Fruit fly (Drosophila melanogaster) whole organism, embryonic: Measurements from ENCODE around the gene CG15483.

Experiments used
- CG10462 ChIP-seq: fragments of 200-800 bp; sonication (Bioruptor generic); optimal IDR thresholded peaks from 2 replicates; lab custom pipeline; 2016; ENCODE audit warnings: missing biosample characterization, missing genetic modification characterization
- CG11504 ChIP-seq: fragments of 200-800 bp; sonication (Bioruptor generic); optimal IDR thresholded peaks from 3 replicates; lab custom pipeline; 2019; ENCODE audit warnings: missing biosample characterization, mild to moderate bottlenecking, missing genetic modification characterization, moderate library complexity
- CG12071 ChIP-seq: fragments of 200-800 bp; sonication (Bioruptor generic); optimal IDR thresholded peaks from 3 replicates; lab custom pipeline; 2018; ENCODE audit warnings: missing biosample characterization, mild to moderate bottlenecking, missing genetic modification characterization
- CG12236 ChIP-seq: fragments of 200-800 bp; sonication (Bioruptor generic); optimal IDR thresholded peaks from 2 replicates; lab custom pipeline; 2016; ENCODE audit warnings: missing biosample characterization, missing genetic modification characterization
- CG13123 ChIP-seq: fragments of 200-800 bp; sonication (Bioruptor generic); optimal IDR thresholded peaks from 2 replicates; lab custom pipeline; 2016; ENCODE audit warnings: missing biosample characterization, missing genetic modification characterization
- CG14441 ChIP-seq: fragments of 200-800 bp; sonication (Bioruptor generic); IDR thresholded peaks from 2 replicates; pipeline ENCODE4 v1.3.6; 2022; ENCODE audit warnings: missing biosample characterization, missing genetic modification characterization
- CG15514 ChIP-seq: fragments of 200-800 bp; sonication (Bioruptor generic); optimal IDR thresholded peaks from 3 replicates; lab custom pipeline; 2017; ENCODE audit warnings: missing biosample characterization, missing genetic modification characterization, mild to moderate bottlenecking, moderate library complexity, missing genetic modification reagents
- CG15696 ChIP-seq: fragments of 200-800 bp; sonication (Bioruptor generic); optimal IDR thresholded peaks from 2 replicates; lab custom pipeline; 2019; ENCODE audit warnings: missing biosample characterization, mild to moderate bottlenecking, missing genetic modification characterization, moderate library complexity
- CG17568 ChIP-seq: fragments of 200-800 bp; sonication (Bioruptor generic); optimal IDR thresholded peaks from 2 replicates; lab custom pipeline; 2018; ENCODE audit warnings: missing biosample characterization, mild to moderate bottlenecking, missing genetic modification characterization, moderate library complexity
- CG18599 ChIP-seq: fragments of 200-800 bp; sonication (Bioruptor generic); optimal IDR thresholded peaks from 3 replicates; lab custom pipeline; 2017; ENCODE audit warnings: missing biosample characterization, missing genetic modification characterization, mild to moderate bottlenecking, moderate library complexity, missing genetic modification reagents
- CG2120 ChIP-seq: fragments of 200-800 bp; sonication (Bioruptor generic); optimal IDR thresholded peaks from 3 replicates; lab custom pipeline; 2016; ENCODE audit warnings: missing biosample characterization, missing genetic modification characterization
- CG32532 ChIP-seq: fragments of 200-800 bp; sonication (Bioruptor generic); IDR thresholded peaks from 2 replicates; pipeline ENCODE4 v1.3.6; 2022; ENCODE audit warnings: missing biosample characterization, missing genetic modification characterization
- CG3281 ChIP-seq: fragments of 200-800 bp; sonication (Bioruptor generic); optimal IDR thresholded peaks from 3 replicates; lab custom pipeline; 2017; ENCODE audit warnings: missing biosample characterization, mild to moderate bottlenecking, missing genetic modification characterization
- CG4617 ChIP-seq: fragments of 200-800 bp; sonication (Bioruptor generic); optimal IDR thresholded peaks from 3 replicates; lab custom pipeline; 2016; ENCODE audit warnings: missing biosample characterization, missing genetic modification characterization, borderline replicate concordance
- CG4707 ChIP-seq: fragments of 200-800 bp; sonication (Bioruptor generic); optimal IDR thresholded peaks from 2 replicates; lab custom pipeline; 2018; ENCODE audit warnings: missing biosample characterization, mild to moderate bottlenecking, missing genetic modification characterization, moderate library complexity
- CG7271 ChIP-seq: fragments of 200-800 bp; sonication (Bioruptor generic); optimal IDR thresholded peaks from 2 replicates; lab custom pipeline; 2018; ENCODE audit warnings: missing biosample characterization, mild to moderate bottlenecking, missing genetic modification characterization, moderate library complexity
- CG7786 ChIP-seq: fragments of 200-800 bp; sonication (Bioruptor generic); optimal IDR thresholded peaks from 2 replicates; lab custom pipeline; 2016; ENCODE audit warnings: missing biosample characterization, missing genetic modification characterization
- CHES-1-like ChIP-seq: fragments of 200-800 bp; sonication (Bioruptor generic); optimal IDR thresholded peaks from 2 replicates; lab custom pipeline; 2016; ENCODE audit warnings: missing biosample characterization, missing genetic modification characterization
- Chrac-16 ChIP-seq: fragments of 200-800 bp; sonication (Bioruptor generic); optimal IDR thresholded peaks from 3 replicates; lab custom pipeline; 2016; ENCODE audit warnings: missing biosample characterization, missing genetic modification characterization
- Deaf1 ChIP-seq: fragments of 200-800 bp; optimal IDR thresholded peaks from 3 replicates; lab custom pipeline; 2019; ENCODE audit warnings: missing biosample characterization, mild to moderate bottlenecking, missing genetic modification characterization, moderate library complexity
- HHEX ChIP-seq: fragments of 200-800 bp; sonication (Bioruptor generic); optimal IDR thresholded peaks from 3 replicates; lab custom pipeline; 2017; ENCODE audit warnings: missing biosample characterization, mild to moderate bottlenecking, missing genetic modification characterization, missing genetic modification reagents
- HLH54F ChIP-seq: fragments of 200-800 bp; sonication (Bioruptor generic); optimal IDR thresholded peaks from 3 replicates; lab custom pipeline; 2016; ENCODE audit warnings: missing biosample characterization, missing genetic modification characterization
- Kr ChIP-seq: fragments of 200-800 bp; sonication (Bioruptor generic); optimal IDR thresholded peaks from 2 replicates; lab custom pipeline; 2017; ENCODE audit warnings: missing biosample characterization, mild to moderate bottlenecking, missing genetic modification characterization
- Ravus ChIP-seq: fragments of 200-800 bp; sonication (Bioruptor generic); IDR thresholded peaks from 2 replicates; pipeline ENCODE4 v1.3.6; 2022; ENCODE audit warnings: missing biosample characterization, missing genetic modification characterization
- Scr ChIP-seq: fragments of 200-800 bp; sonication (Bioruptor generic); IDR thresholded peaks from 2 replicates; pipeline ENCODE4 v1.3.6; 2022; ENCODE audit warnings: missing biosample characterization, missing genetic modification characterization; ENCODE audit not compliant: partially characterized antibody
- Usf ChIP-seq: fragments of 200-800 bp; sonication (Bioruptor generic); optimal IDR thresholded peaks from 2 replicates; lab custom pipeline; 2017; ENCODE audit warnings: missing genotype, missing biosample characterization, missing genetic modification characterization
- amos ChIP-seq: fragments of 200-800 bp; sonication (Bioruptor generic); IDR thresholded peaks from 2 replicates; pipeline ENCODE4 v1.3.6; 2022; ENCODE audit warnings: missing biosample characterization, missing genetic modification characterization; ENCODE audit not compliant: partially characterized antibody
- ase ChIP-seq: fragments of 200-800 bp; sonication (Bioruptor generic); IDR thresholded peaks from 3 replicates; pipeline ENCODE4 v1.3.6; 2022; ENCODE audit warnings: missing biosample characterization, missing genetic modification characterization
- bbx ChIP-seq: fragments of 200-800 bp; sonication (Bioruptor generic); IDR thresholded peaks from 2 replicates; pipeline ENCODE4 v1.3.6; 2022; ENCODE audit warnings: missing biosample characterization, missing genetic modification characterization; ENCODE audit not compliant: partially characterized antibody
- caup ChIP-seq: fragments of 200-800 bp; sonication (Bioruptor generic); optimal IDR thresholded peaks from 3 replicates; lab custom pipeline; 2017; ENCODE audit warnings: missing biosample characterization, mild to moderate bottlenecking, missing genetic modification characterization, moderate library complexity; ENCODE audit not compliant: severe bottlenecking
- crol ChIP-seq: fragments of 200-800 bp; sonication (Bioruptor generic); IDR thresholded peaks from 2 replicates; pipeline ENCODE4 v1.3.6; 2022; ENCODE audit warnings: missing biosample characterization, missing genetic modification characterization
- en ChIP-seq: fragments of 200-800 bp; sonication (Bioruptor generic); optimal IDR thresholded peaks from 2 replicates; lab custom pipeline; 2016; ENCODE audit warnings: missing biosample characterization, missing genetic modification characterization
- eyg ChIP-seq: fragments of 200-800 bp; sonication (Bioruptor generic); optimal IDR thresholded peaks from 3 replicates; lab custom pipeline; 2016; ENCODE audit warnings: missing biosample characterization, missing genetic modification characterization
- grn ChIP-seq: fragments of 200-800 bp; sonication (Bioruptor generic); optimal IDR thresholded peaks from 3 replicates; lab custom pipeline; 2017; ENCODE audit warnings: missing biosample characterization, missing genetic modification characterization
- knrl ChIP-seq: fragments of 200-800 bp; sonication (Bioruptor generic); IDR thresholded peaks from 3 replicates; pipeline ENCODE4 v1.3.6; 2022; ENCODE audit warnings: missing biosample characterization, missing genetic modification characterization; ENCODE audit not compliant: partially characterized antibody
- lov ChIP-seq, 2 experiments: fragments of 200-800 bp in 1 of 2; fragments of >200 bp in 1 of 2; sonication (Bioruptor generic) in 1 of 2; IDR thresholded peaks in 1 of 2; optimal IDR thresholded peaks in 1 of 2; 2 replicates in 1 of 2; 3 replicates in 1 of 2; pipeline versions ENCODE4 v1.3.6 to Lab custom; 2017 to 2022; ENCODE audit warnings: missing biosample characterization in 1 of 2, missing genetic modification characterization in 1 of 2
- nerfin-1 ChIP-seq: fragments of 200-800 bp; sonication (Bioruptor generic); optimal IDR thresholded peaks from 3 replicates; lab custom pipeline; 2019; ENCODE audit warnings: missing biosample characterization, mild to moderate bottlenecking, missing genetic modification characterization, moderate library complexity
- nmo ChIP-seq: fragments of 200-800 bp; sonication (Bioruptor generic); optimal IDR thresholded peaks from 2 replicates; lab custom pipeline; 2018; ENCODE audit warnings: missing biosample characterization, mild to moderate bottlenecking, missing genetic modification characterization, moderate library complexity
- oc ChIP-seq: fragments of 200-800 bp; sonication (Bioruptor generic); optimal IDR thresholded peaks from 2 replicates; lab custom pipeline; 2018; ENCODE audit warnings: missing biosample characterization, mild to moderate bottlenecking, missing genetic modification characterization, moderate library complexity
- pros ChIP-seq: fragments of 200-800 bp; sonication (Bioruptor generic); optimal IDR thresholded peaks from 3 replicates; lab custom pipeline; 2019; ENCODE audit warnings: missing biosample characterization, mild to moderate bottlenecking, missing genetic modification characterization, moderate library complexity
- row ChIP-seq: fragments of 200-800 bp; sonication (Bioruptor generic); IDR thresholded peaks from 3 replicates; pipeline ENCODE4 v1.3.6; 2022; ENCODE audit warnings: missing biosample characterization, missing genetic modification characterization
- salm ChIP-seq: fragments of 200-800 bp; sonication (Bioruptor generic); optimal IDR thresholded peaks from 2 replicates; lab custom pipeline; 2018; ENCODE audit warnings: missing biosample characterization, mild to moderate bottlenecking, missing genetic modification characterization
- sens-2 ChIP-seq: fragments of 200-800 bp; sonication (Bioruptor generic); IDR thresholded peaks from 2 replicates; pipeline ENCODE4 v1.3.6; 2022; ENCODE audit warnings: missing biosample characterization, missing genetic modification characterization
- ssp ChIP-seq: fragments of 200-800 bp; sonication (Bioruptor generic); IDR thresholded peaks from 2 replicates; pipeline ENCODE4 v1.3.6; 2022; ENCODE audit warnings: missing biosample characterization, missing genetic modification characterization
- toy ChIP-seq: fragments of 200-800 bp; sonication (Bioruptor generic); IDR thresholded peaks from 2 replicates; pipeline ENCODE4 v1.3.6; 2022; ENCODE audit warnings: missing biosample characterization, missing genetic modification characterization
- tup ChIP-seq: fragments of 200-800 bp; sonication (Bioruptor generic); optimal IDR thresholded peaks from 2 replicates; lab custom pipeline; 2016; ENCODE audit warnings: missing biosample characterization, mild to moderate bottlenecking, missing genetic modification characterization, moderate library complexity
- tx ChIP-seq: fragments of 200-800 bp; sonication (Bioruptor generic); optimal IDR thresholded peaks from 2 replicates; lab custom pipeline; 2016; ENCODE audit warnings: missing biosample characterization, missing genetic modification characterization
- unpg ChIP-seq: fragments of 200-800 bp; sonication (Bioruptor generic); optimal IDR thresholded peaks from 3 replicates; lab custom pipeline; 2018; ENCODE audit warnings: missing biosample characterization, mild to moderate bottlenecking, missing genetic modification characterization, moderate library complexity
- zfh2 ChIP-seq: fragments of 200-800 bp; sonication (Bioruptor generic); optimal IDR thresholded peaks from 2 replicates; lab custom pipeline; 2016; ENCODE audit warnings: missing biosample characterization, missing genetic modification characterization

CG15483 gene

DNA sequence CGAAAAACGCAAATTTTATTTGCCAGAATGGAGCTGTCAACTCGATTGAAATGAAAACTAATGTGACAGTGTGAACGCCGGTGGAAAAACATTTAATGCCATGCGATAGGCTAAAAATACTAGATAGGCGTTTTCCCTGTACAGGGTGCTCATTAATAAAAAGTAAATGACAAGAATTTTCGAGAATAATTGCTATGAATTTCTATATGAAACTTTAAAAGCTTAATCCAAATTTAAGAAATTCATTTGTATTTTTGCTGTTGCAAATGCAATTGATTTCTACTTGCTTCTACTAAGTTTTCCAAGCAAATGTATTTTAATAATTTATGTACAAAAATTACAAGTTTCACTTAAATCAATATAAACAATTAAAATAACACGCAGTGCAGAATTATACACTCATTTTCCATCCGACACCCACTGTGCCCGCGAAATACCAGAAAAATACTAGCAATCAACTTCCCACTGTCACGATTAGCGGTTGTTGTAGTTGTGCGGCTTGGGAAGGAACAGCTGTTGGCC is 39.8 kb downstream of the CG15483 start, which contains the start of gene Pih1D1 (continued):
- TF ChIP-seq eyg (GFP tag; lab: Kevin White, UChicago): peak; percentile 62
- peak; percentile 92 for TF ChIP-seq CG7786
- TF ChIP-seq CG3281: peak; percentile 96
- TF ChIP-seq HLH54F (GFP tag; lab: Kevin White, UChicago): peak; percentile 95
- TF ChIP-seq Usf (GFP tag; lab: Kevin White, UChicago): peak; percentile 95
- peak; percentile 95 for TF ChIP-seq ase (GFP tag; lab: Robert Waterston, UW)
- TF ChIP-seq CG12071 (GFP tag; lab: Kevin White, UChicago): peak; percentile 83
- TF ChIP-seq nerfin-1: peak; percentile 95
- TF ChIP-seq CG14441: peak; percentile 94
- TF ChIP-seq unpg: peak; percentile 92
- TF ChIP-seq Deaf1 (tag; lab: Kevin White, UChicago): peak; percentile 79
- TF ChIP-seq knrl (GFP tag; lab: Robert Waterston, UW): no peak
- peak; percentile 94 for TF ChIP-seq HHEX (GFP tag; lab: Kevin White, UChicago)
- no peak for TF ChIP-seq Scr (GFP tag; lab: Robert Waterston, UW)
- TF ChIP-seq bbx (GFP tag; lab: Robert Waterston, UW): no peak
- TF ChIP-seq Ravus (GFP tag; lab: Robert Waterston, UW): peak; percentile 86
- no peak for TF ChIP-seq pros (GFP tag; lab: Kevin White, UChicago)
- TF ChIP-seq salm: peak; percentile 62
- TF ChIP-seq tx (GFP tag; lab: Kevin White, UChicago): peak; percentile 93
- peak; percentile 96 for TF ChIP-seq CG11504 (tag; lab: Kevin White, UChicago)
- TF ChIP-seq zfh2: peak; percentile 95
- peak; percentile 91 for TF ChIP-seq CG4707 (GFP tag; lab: Kevin White, UChicago)
- TF ChIP-seq sens-2 (GFP tag; lab: Robert Waterston, UW): peak; percentile 87
- peak; percentile 85 for TF ChIP-seq CG12236
- TF ChIP-seq CG17568 (GFP tag; lab: Kevin White, UChicago): no peak
- TF ChIP-seq crol: no peak
- peak; percentile 95 for TF ChIP-seq Chrac-16 (GFP tag; lab: Kevin White, UChicago)
- peak; percentile 46 for TF ChIP-seq en (GFP tag; lab: Kevin White, UChicago)
- TF ChIP-seq CG4617 (GFP tag; lab: Kevin White, UChicago): peak; percentile 89
- TF ChIP-seq CG15696 (tag; lab: Kevin White, UChicago): peak; percentile 96
- TF ChIP-seq toy: peak; percentile 93
- no peak for TF ChIP-seq Kr (GFP tag; lab: Kevin White, UChicago)
- TF ChIP-seq ssp: peak; percentile 89
- peak; percentile 93 for TF ChIP-seq caup (GFP tag; lab: Kevin White, UChicago)
- 0 out of 2 replicates have a peak, but pooled peaks have one; percentile 6 for TF ChIP-seq amos (GFP tag; lab: Robert Waterston, UW)
- peak; percentile 82 for TF ChIP-seq CG15514 (GFP tag; lab: Kevin White, UChicago)
- TF ChIP-seq CG7271 (tag; lab: Kevin White, UChicago): peak; percentile 72
- TF ChIP-seq CHES-1-like: peak; percentile 90
- peak; percentile 95 for TF ChIP-seq CG18599 (GFP tag; lab: Kevin White, UChicago)
- peak; percentile 99 for TF ChIP-seq nmo (GFP tag; lab: Kevin White, UChicago)
- peak; percentile 97 for TF ChIP-seq CG2120 (GFP tag; lab: Kevin White, UChicago)
- TF ChIP-seq CG13123: peak; percentile 89
- TF ChIP-seq CG32532 (GFP tag; lab: Robert Waterston, UW): peak; percentile 97
- TF ChIP-seq CG10462 (GFP tag; lab: Kevin White, UChicago): peak; percentile 90
- peak; percentile 83 for TF ChIP-seq oc (tag; lab: Kevin White, UChicago)
- TF ChIP-seq row (GFP tag; lab: Robert Waterston, UW): peak; percentile 96
- no peak for TF ChIP-seq lov (optimal IDR thresholded peaks at IDR 0.05; lab: Kevin White, UChicago)
- TF ChIP-seq lov (GFP tag; IDR thresholded peaks at IDR 0.05; lab: Robert Waterston, UW): peak; percentile 82
- TF ChIP-seq grn (GFP tag; lab: Kevin White, UChicago): no peak
- peak; percentile 79 for TF ChIP-seq tup (GFP tag; lab: Kevin White, UChicago)
